Comparison of ENCODE assay signal across 2 worm cellular contexts in the genomic region with DNA sequence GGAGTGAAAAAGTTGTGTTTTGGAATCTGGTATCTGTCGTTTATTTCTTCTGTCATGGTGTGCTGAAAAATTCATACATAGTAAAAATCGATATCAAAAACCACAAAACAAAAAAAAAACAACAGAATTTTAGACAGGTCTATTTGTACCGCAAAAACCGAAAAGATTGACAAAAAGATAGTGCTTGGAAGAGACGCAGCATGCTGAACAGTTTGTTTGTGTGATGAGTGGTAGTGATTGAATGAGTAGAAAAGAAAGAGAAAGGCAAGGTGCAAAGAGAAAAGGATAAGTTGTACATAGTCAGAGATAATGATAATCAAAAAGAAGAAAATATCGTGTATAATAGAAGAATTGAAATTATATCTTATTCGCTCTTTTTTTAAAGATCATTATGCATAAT.
TF ChIP-seq lines count a peak whose summit lies in the region.

Gene Y7A5A.2, minus strand, starts transcription at position 62 of the 400 bp plus-strand sequence.

TF ChIP-seq in whole organism, L1 larva, 84 proteins besides CTCF, POLR2A, EP300 and RAD21 (continued from another document):
- TF ChIP-seq efl-3 (GFP tag; optimal IDR thresholded peaks at IDR 0.05; lab: Kevin White, UChicago) (no peak), skn-1 (tag; optimal IDR thresholded peaks at IDR 0.05; lab: Kevin White, UChicago) (no peak), jun-1 (tag; optimal IDR thresholded peaks at IDR 0.05; lab: Kevin White, UChicago) (no peak), nhr-84 (tag; optimal IDR thresholded peaks at IDR 0.05; lab: Kevin White, UChicago) (no peak), snu-23 (GFP tag; optimal IDR thresholded peaks at IDR 0.05; lab: Kevin White, UChicago) (peak; percentile 1), nhr-76 (tag; optimal IDR thresholded peaks at IDR 0.05; lab: Kevin White, UChicago) (no peak), ets-5 (GFP tag; IDR thresholded peaks at IDR 0.05; lab: Robert Waterston, UW) (no peak), unc-62 (GFP tag; optimal IDR thresholded peaks at IDR 0.05; lab: Kevin White, UChicago) (no peak), lin-35 (GFP tag; optimal IDR thresholded peaks at IDR 0.05; lab: Kevin White, UChicago) (no peak), lsy-2 (tag; optimal IDR thresholded peaks at IDR 0.05; lab: Kevin White, UChicago) (no peak), mdl-1 (tag; optimal IDR thresholded peaks at IDR 0.05; lab: Kevin White, UChicago) (no peak), vab-15 (tag; optimal IDR thresholded peaks at IDR 0.05; lab: Kevin White, UChicago) (no peak), tlp-1 (tag; optimal IDR thresholded peaks at IDR 0.05; lab: Kevin White, UChicago) (no peak), nhr-90 (tag; optimal IDR thresholded peaks at IDR 0.05; lab: Kevin White, UChicago; ENCODE audit: poor library complexity) (no peak), pag-3 (tag; optimal IDR thresholded peaks at IDR 0.05; lab: Kevin White, UChicago; ENCODE audit: borderline replicate concordance, insufficient read depth) (no peak), C04F5.9 (tag; optimal IDR thresholded peaks at IDR 0.05; lab: Kevin White, UChicago) (no peak), ama-1 (optimal IDR thresholded peaks at IDR 0.05; lab: Kevin White, UChicago) (no peak), nhr-20 (tag; optimal IDR thresholded peaks at IDR 0.05; lab: Kevin White, UChicago) (no peak), ztf-4 (tag; optimal IDR thresholded peaks at IDR 0.05; lab: Kevin White, UChicago) (no peak), sup-37 (GFP tag; optimal IDR thresholded peaks at IDR 0.05; lab: Kevin White, UChicago) (no peak), ces-1 (GFP tag; optimal IDR thresholded peaks at IDR 0.05; lab: Kevin White, UChicago) (no peak), elt-3 (tag; optimal IDR thresholded peaks at IDR 0.05; lab: Kevin White, UChicago) (peak in 1 of 6 experiments; percentile 12), Y116A8C.19 (tag; optimal IDR thresholded peaks at IDR 0.05; lab: Kevin White, UChicago; ENCODE audit: borderline replicate concordance) (no peak), irx-1 (tag; optimal IDR thresholded peaks at IDR 0.05; lab: Kevin White, UChicago) (no peak), nhr-77 (tag; optimal IDR thresholded peaks at IDR 0.05; lab: Kevin White, UChicago) (no peak), pqm-1 (tag; optimal IDR thresholded peaks at IDR 0.05; lab: Kevin White, UChicago) (no peak), lin-39 (tag; optimal IDR thresholded peaks at IDR 0.05; lab: Kevin White, UChicago) (no peak), snpc-4 (tag; optimal IDR thresholded peaks at IDR 0.05; lab: Kevin White, UChicago) (no peak), nhr-85 (tag; lab: Kevin White, UChicago) (no peak), unc-86 (tag; optimal IDR thresholded peaks at IDR 0.05; lab: Kevin White, UChicago) (no peak), lin-14 (GFP tag; optimal IDR thresholded peaks at IDR 0.05; lab: Kevin White, UChicago) (peak; percentile 21)

TF ChIP-seq in whole organism, L2 larva, 48 proteins besides CTCF, POLR2A, EP300 and RAD21 (continued from another document):
- TF ChIP-seq zag-1 (tag; optimal IDR thresholded peaks at IDR 0.05; lab: Kevin White, UChicago) = no peak
- TF ChIP-seq C34F6.9 (tag; optimal IDR thresholded peaks at IDR 0.05; lab: Kevin White, UChicago) = no peak
- TF ChIP-seq unc-62 (GFP tag; optimal IDR thresholded peaks at IDR 0.05; lab: Kevin White, UChicago) = no peak
- no peak for TF ChIP-seq aly-2 (tag; optimal IDR thresholded peaks at IDR 0.05; lab: Kevin White, UChicago)
- peak; percentile 11 for TF ChIP-seq nhr-129 (tag; optimal IDR thresholded peaks at IDR 0.05; lab: Kevin White, UChicago)
- TF ChIP-seq nhr-21 (tag; optimal IDR thresholded peaks at IDR 0.05; lab: Kevin White, UChicago) = no peak
- no peak for TF ChIP-seq ZK546.5 (tag; optimal IDR thresholded peaks at IDR 0.05; lab: Kevin White, UChicago)
- no peak for TF ChIP-seq crh-2 (tag; optimal IDR thresholded peaks at IDR 0.05; lab: Kevin White, UChicago)
- no peak for TF ChIP-seq nhr-25 (tag; optimal IDR thresholded peaks at IDR 0.05; lab: Kevin White, UChicago)
- no peak for TF ChIP-seq nhr-23 (tag; optimal IDR thresholded peaks at IDR 0.05; lab: Kevin White, UChicago)
- no peak for TF ChIP-seq ceh-16 (tag; optimal IDR thresholded peaks at IDR 0.05; lab: Kevin White, UChicago)
- no peak for TF ChIP-seq lin-39 (tag; optimal IDR thresholded peaks at IDR 0.05; lab: Kevin White, UChicago)
- TF ChIP-seq R02D3.7 (tag; optimal IDR thresholded peaks at IDR 0.05; lab: Kevin White, UChicago) = no peak
- peak; percentile 35 for TF ChIP-seq fos-1 (tag; optimal IDR thresholded peaks at IDR 0.05; lab: Kevin White, UChicago)
- no peak for TF ChIP-seq mab-5 (tag; optimal IDR thresholded peaks at IDR 0.05; lab: Kevin White, UChicago)
- TF ChIP-seq nhr-10 (tag; optimal IDR thresholded peaks at IDR 0.05; lab: Kevin White, UChicago) = no peak
- TF ChIP-seq mdl-1 (tag; optimal IDR thresholded peaks at IDR 0.05; lab: Kevin White, UChicago) = no peak
- no peak for TF ChIP-seq ztf-1 (GFP tag; conservative IDR thresholded peaks at IDR 0.05; lab: Robert Waterston, UW)
- TF ChIP-seq nhr-11 (tag; optimal IDR thresholded peaks at IDR 0.05; lab: Kevin White, UChicago) = no peak
- no peak for TF ChIP-seq nhr-6 (tag; optimal IDR thresholded peaks at IDR 0.05; lab: Kevin White, UChicago)
- TF ChIP-seq elt-3 (tag; optimal IDR thresholded peaks at IDR 0.05; lab: Kevin White, UChicago) = no peak
TF ChIP-seq in whole organism, L2 larva: peak in this region for 4.
